Worm (Caenorhabditis elegans): ENCODE measurements around the gene srsx-9.

ce11 chrV:5001386-5001785 lies 28.5 kb upstream of the srsx-9 start, which contains the start of gene srr-8:
- no peak for TF ChIP-seq pha-4 (tag; optimal IDR thresholded peaks at IDR 0.05)
- TF ChIP-seq tbx-9 (tag; optimal IDR thresholded peaks at IDR 0.05; ENCODE audit: borderline replicate concordance), result no peak
- TF ChIP-seq ztf-22 (GFP tag; optimal IDR thresholded peaks at IDR 0.05), result no peak
- no peak for TF ChIP-seq ztf-18 (tag; optimal IDR thresholded peaks at IDR 0.05)
- no peak for TF ChIP-seq attf-6 (GFP tag; IDR thresholded peaks at IDR 0.05)
- TF ChIP-seq fkh-3 (tag; optimal IDR thresholded peaks at IDR 0.05), result no peak
- no peak for TF ChIP-seq mel-28 (tag; optimal IDR thresholded peaks at IDR 0.05; ENCODE audit: borderline replicate concordance)
- no peak for TF ChIP-seq F57C9.4 (tag; optimal IDR thresholded peaks at IDR 0.05)
- no peak for TF ChIP-seq lir-1 (GFP tag; conservative IDR thresholded peaks at IDR 0.05)
- TF ChIP-seq unc-62 (GFP tag; optimal IDR thresholded peaks at IDR 0.05), result no peak
- no peak for TF ChIP-seq dpff-1 (tag; optimal IDR thresholded peaks at IDR 0.05)
